Fruit fly (Drosophila melanogaster) whole organism: ENCODE measurements around the gene Ent3.

Source experiments
- CG8478 ChIP-seq: fragments of >200 bp; optimal IDR thresholded peaks from 2 replicates; lab custom pipeline; 2018; ENCODE audit warnings: inconsistent platforms
- pan ChIP-seq: fragments of >200 bp; optimal IDR thresholded peaks from 2 replicates; lab custom pipeline; 2017
- usp ChIP-seq: fragments of >200 bp; optimal IDR thresholded peaks from 2 replicates; lab custom pipeline; 2017; ENCODE audit warnings: missing biosample characterization, missing genetic modification characterization, mixed read lengths

DNA sequence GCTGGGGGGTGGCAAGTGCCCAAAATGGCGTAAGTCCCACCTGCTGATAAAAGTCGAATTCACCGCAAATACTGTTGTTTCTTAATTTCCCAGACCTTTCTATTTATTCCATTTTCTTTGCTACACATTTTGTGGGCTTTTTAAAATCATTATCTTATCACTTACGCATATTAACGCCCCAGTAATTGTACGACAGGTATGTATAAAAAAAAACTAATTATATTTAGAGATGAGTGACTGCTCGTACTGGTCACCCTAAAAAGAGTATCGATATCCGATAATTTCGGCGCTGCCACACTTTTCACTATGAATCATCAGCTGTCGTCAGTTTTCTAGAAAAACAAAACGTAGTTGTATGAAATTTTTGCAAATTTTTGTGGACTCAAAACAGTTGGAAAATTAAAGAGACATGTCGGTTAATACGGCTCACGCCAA, 3.6 kb upstream of the Ent3 start, which contains the start of the genes CG10948 and Wbp2:
- no peak for TF ChIP-seq pan (lab: Kevin White, UChicago)
- no peak for TF ChIP-seq usp
- TF ChIP-seq CG8478 (lab: Kevin White, UChicago) = no peak
